Worm (Caenorhabditis elegans): ENCODE results near the gene gpa-12.

Gene gpa-12

ce11 chrX:9296591-9296990, 53.2 kb downstream of the gpa-12 start, which contains the start of gene gly-13:
TSS of gene gly-13 (minus strand) at chrX:9296622.
- TF ChIP-seq rpc-1 (optimal IDR thresholded peaks at IDR 0.05) (peak; percentile 17), rpc-1 (tag; optimal IDR thresholded peaks at IDR 0.05) (no peak), hlh-26 (GFP tag; conservative IDR thresholded peaks at IDR 0.05) (no peak), cebp-1 (GFP tag; IDR thresholded peaks at IDR 0.05) (no peak), cebp-1 (tag; optimal IDR thresholded peaks at IDR 0.05) (peak; percentile 20), lin-40 (tag; optimal IDR thresholded peaks at IDR 0.05) (peak; percentile 3)

- TF ChIP-seq Y53F4B.3 (GFP tag; IDR thresholded peaks at IDR 0.05) (no peak), unc-130 (GFP tag; optimal IDR thresholded peaks at IDR 0.05) (no peak), let-526 (GFP tag; IDR thresholded peaks at IDR 0.05) (no peak), nhr-120 (GFP tag; IDR thresholded peaks at IDR 0.05) (no peak), dox-1 (GFP tag; IDR thresholded peaks at IDR 0.05) (no peak), ceh-100 (GFP tag; IDR thresholded peaks at IDR 0.05) (no peak), ceh-27 (GFP tag; optimal IDR thresholded peaks at IDR 0.05) (peak; percentile 16), ztf-26 (tag; optimal IDR thresholded peaks at IDR 0.05) (no peak), him-1 (tag; optimal IDR thresholded peaks at IDR 0.05) (no peak)
These were observed 54.5 kb downstream of the gpa-12 start, which contains the start of gene B0416.7 for ce11 chrX:9297834-9298233. TSS of gene B0416.7 (minus strand) at chrX:9297934.

All from whole organism, young adult.